Worm (Caenorhabditis elegans): ENCODE data around the gene F01G10.10.

F01G10.10 gene

ce11 chrIV:10245666-10246210 is at the start of gene F01G10.10:
Gene F01G10.10, plus strand, starts transcription at chrIV:10246160.
- no peak for TF ChIP-seq fkh-10 (GFP tag; optimal IDR thresholded peaks at IDR 0.05)
- TF ChIP-seq lin-11 (tag; optimal IDR thresholded peaks at IDR 0.05) = no peak
- TF ChIP-seq madf-2 (tag; optimal IDR thresholded peaks at IDR 0.05) = no peak
- no peak for TF ChIP-seq pat-9 (tag; optimal IDR thresholded peaks at IDR 0.05)
- TF ChIP-seq ceh-45 (GFP tag; IDR thresholded peaks at IDR 0.05) = no peak
- no peak for TF ChIP-seq ceh-34 (tag; optimal IDR thresholded peaks at IDR 0.05)
- TF ChIP-seq che-1 (tag; optimal IDR thresholded peaks at IDR 0.05) = no peak

- TF ChIP-seq ceh-31 (tag; optimal IDR thresholded peaks at IDR 0.05) (peak; percentile 19), ceh-2 (tag; optimal IDR thresholded peaks at IDR 0.05) (peak; percentile 28), unc-55 (GFP tag; optimal IDR thresholded peaks at IDR 0.05) (no peak)
These were observed 48.6 kb upstream of the F01G10.10 start, which contains the start of gene gon-4 for ce11 chrIV:10197317-10197867. Gene gon-4, plus strand, starts transcription at chrIV:10197817.

- no peak for TF ChIP-seq elt-2 (tag; optimal IDR thresholded peaks at IDR 0.05)
- no peak for TF ChIP-seq T23F11.4 (GFP tag; optimal IDR thresholded peaks at IDR 0.05)
- TF ChIP-seq sox-2 (GFP tag; IDR thresholded peaks at IDR 0.05) = no peak
- TF ChIP-seq ceh-6 (GFP tag; optimal IDR thresholded peaks at IDR 0.05) = no peak
- TF ChIP-seq ceh-18 (tag; optimal IDR thresholded peaks at IDR 0.05) = no peak
- no peak for TF ChIP-seq unc-42 (tag; optimal IDR thresholded peaks at IDR 0.05)
- TF ChIP-seq ceh-24 (tag; optimal IDR thresholded peaks at IDR 0.05) = no peak
- no peak for TF ChIP-seq sox-4 (tag; optimal IDR thresholded peaks at IDR 0.05)
- no peak for TF ChIP-seq ahr-1 (tag; optimal IDR thresholded peaks at IDR 0.05)
- TF ChIP-seq rnt-1 (tag; optimal IDR thresholded peaks at IDR 0.05) = no peak
- TF ChIP-seq pag-3 (tag; optimal IDR thresholded peaks at IDR 0.05; ENCODE audit: borderline replicate concordance) = no peak
- TF ChIP-seq unc-86 (tag; optimal IDR thresholded peaks at IDR 0.05) = no peak
These were observed 39.8 kb upstream of the F01G10.10 start, which contains the start of gene K04D7.6 for ce11 chrIV:10206182-10206581. Gene K04D7.6, minus strand, starts transcription at chrIV:10206282.

ce11 chrIV:10214811-10215210 is 31.1 kb upstream of the F01G10.10 start, which contains the start of gene abt-1:
Gene abt-1, minus strand, starts transcription at chrIV:10214911.
- TF ChIP-seq C38D4.7 (GFP tag; optimal IDR thresholded peaks at IDR 0.05) (no peak), mec-3 (tag; optimal IDR thresholded peaks at IDR 0.05; ENCODE audit: borderline replicate concordance) (no peak), ceh-6 (GFP tag; optimal IDR thresholded peaks at IDR 0.05) (no peak), pat-9 (tag; optimal IDR thresholded peaks at IDR 0.05) (no peak), pag-3 (tag; optimal IDR thresholded peaks at IDR 0.05; ENCODE audit: borderline replicate concordance) (no peak), unc-55 (GFP tag; optimal IDR thresholded peaks at IDR 0.05) (no peak), gmeb-2 (tag; optimal IDR thresholded peaks at IDR 0.05) (no peak), ref-2 (tag; optimal IDR thresholded peaks at IDR 0.05) (no peak), ztf-16 (tag; optimal IDR thresholded peaks at IDR 0.05) (no peak), ceh-24 (tag; optimal IDR thresholded peaks at IDR 0.05) (no peak), K09A11.1 (tag; optimal IDR thresholded peaks at IDR 0.05; ENCODE audit: insufficient read depth) (no peak), unc-86 (tag; optimal IDR thresholded peaks at IDR 0.05) (no peak), sdc-2 (tag; optimal IDR thresholded peaks at IDR 0.05) (no peak), ceh-34 (tag; optimal IDR thresholded peaks at IDR 0.05) (no peak), ceh-2 (tag; optimal IDR thresholded peaks at IDR 0.05) (no peak), elt-2 (tag; optimal IDR thresholded peaks at IDR 0.05) (no peak), eyg-1 (tag; optimal IDR thresholded peaks at IDR 0.05) (no peak), ama-1 (optimal IDR thresholded peaks at IDR 0.05) (no peak), K02D7.2 (tag; optimal IDR thresholded peaks at IDR 0.05) (no peak), nhr-11 (tag; optimal IDR thresholded peaks at IDR 0.05) (no peak)

- no peak for TF ChIP-seq tbx-2 (tag; optimal IDR thresholded peaks at IDR 0.05)
These were observed 30.6 kb upstream of the F01G10.10 start for ce11 chrIV:10215393-10215792.

Data from whole organism, late embryonic.